Worm (Caenorhabditis elegans) whole organism, young adult: ENCODE data around the gene lpr-5.

ENCODE experiments used
- F10E7.11 ChIP-seq: sonication (generic microtip); optimal IDR thresholded peaks from 2 replicates; lab custom pipeline; 2017; ENCODE audit warnings: mild to moderate bottlenecking, missing genetic modification characterization, moderate library complexity, missing compliant biosample characterization
- F23B12.7 ChIP-seq: sonication (generic microtip); optimal IDR thresholded peaks from 2 replicates; lab custom pipeline; 2017; ENCODE audit warnings: missing genetic modification characterization, mild to moderate bottlenecking, missing compliant biosample characterization, antibody characterized with exemption, moderate library complexity; ENCODE audit not compliant: insufficient read depth
- F57A8.1 ChIP-seq: fragments of 200-800 bp; sonication (Bioruptor generic); optimal IDR thresholded peaks from 2 replicates; lab custom pipeline; 2018; ENCODE audit warnings: mild to moderate bottlenecking, missing genetic modification characterization, moderate library complexity, missing compliant biosample characterization
- F57C9.4 ChIP-seq: sonication (generic microtip); optimal IDR thresholded peaks from 2 replicates; lab custom pipeline; 2017; ENCODE audit warnings: mild to moderate bottlenecking, missing genetic modification characterization, missing compliant biosample characterization
- ZK185.1 ChIP-seq: sonication (generic microtip); optimal IDR thresholded peaks from 2 replicates; lab custom pipeline; 2016; ENCODE audit warnings: mild to moderate bottlenecking, missing genetic modification characterization, missing compliant biosample characterization; ENCODE audit not compliant: poor library complexity, severe bottlenecking
- akir-1 ChIP-seq: fragments of 200-800 bp; sonication (Bioruptor generic); optimal IDR thresholded peaks from 2 replicates; lab custom pipeline; 2018; ENCODE audit warnings: mild to moderate bottlenecking, missing genetic modification characterization, moderate library complexity, missing compliant biosample characterization
- atf-7 ChIP-seq: sonication (generic microtip); optimal IDR thresholded peaks from 2 replicates; lab custom pipeline; 2017; ENCODE audit warnings: mild to moderate bottlenecking, missing genetic modification characterization, missing compliant biosample characterization
- athp-1 ChIP-seq: sonication (generic microtip); optimal IDR thresholded peaks from 2 replicates; lab custom pipeline; 2017; ENCODE audit warnings: mild to moderate bottlenecking, missing genetic modification characterization, missing compliant biosample characterization
- cebp-1 ChIP-seq, 2 experiments: fragments of 200-800 bp in 1 of 2; sonication (Bioruptor generic) in 1 of 2; sonication (generic microtip) in 1 of 2; IDR thresholded peaks in 1 of 2; optimal IDR thresholded peaks in 1 of 2; 2 replicates each; pipeline versions ENCODE4 v1.3.6 to Lab custom; 2017 to 2022; ENCODE audit warnings: missing compliant biosample characterization in 2 of 2, missing genetic modification characterization in 2 of 2, mild to moderate bottlenecking in 1 of 2, missing genetic modification reagents in 1 of 2, moderate library complexity in 1 of 2
- ceh-100 ChIP-seq: fragments of 200-800 bp; sonication (Bioruptor generic); IDR thresholded peaks from 2 replicates; pipeline ENCODE4 v1.3.6; 2022; ENCODE audit warnings: missing genetic modification reagents, missing genetic modification characterization, missing compliant biosample characterization
- ceh-58 ChIP-seq: fragments of 200-800 bp; sonication (Bioruptor generic); IDR thresholded peaks from 2 replicates; pipeline ENCODE4 v1.3.6; 2022; ENCODE audit warnings: missing genetic modification characterization, missing compliant biosample characterization
- egl-18 ChIP-seq: fragments of 200-800 bp; sonication (Bioruptor generic); IDR thresholded peaks from 2 replicates; pipeline ENCODE4 v1.3.6; 2022; ENCODE audit warnings: missing genetic modification reagents, missing genetic modification characterization, missing compliant biosample characterization
- him-1 ChIP-seq: sonication (generic microtip); optimal IDR thresholded peaks from 2 replicates; lab custom pipeline; 2016; ENCODE audit warnings: missing genotype, missing genetic modification reagents, missing genetic modification characterization, missing compliant biosample characterization
- let-526 ChIP-seq: fragments of 200-800 bp; sonication (Bioruptor generic); IDR thresholded peaks from 2 replicates; pipeline ENCODE4 v1.3.6; 2022; ENCODE audit warnings: missing genetic modification reagents, missing genetic modification characterization, missing compliant biosample characterization
- lin-40 ChIP-seq: sonication (generic microtip); optimal IDR thresholded peaks from 2 replicates; lab custom pipeline; 2016; ENCODE audit warnings: missing genetic modification characterization, mild to moderate bottlenecking, missing compliant biosample characterization, missing genotype, missing genetic modification reagents
- mxl-1 ChIP-seq: sonication (generic microtip); optimal IDR thresholded peaks from 2 replicates; lab custom pipeline; 2016; ENCODE audit warnings: missing genetic modification characterization, missing compliant biosample characterization
- nfya-1 ChIP-seq: sonication (generic microtip); optimal IDR thresholded peaks from 2 replicates; lab custom pipeline; 2017; ENCODE audit warnings: antibody characterized with exemption, missing compliant biosample characterization, missing genetic modification characterization, borderline replicate concordance; ENCODE audit not compliant: insufficient read depth
- nfyb-1 ChIP-seq: fragments of 200-800 bp; sonication (Bioruptor generic); IDR thresholded peaks from 2 replicates; pipeline ENCODE4 v1.3.6; 2022; ENCODE audit warnings: missing genetic modification reagents, missing genetic modification characterization, missing compliant biosample characterization
- nhr-120 ChIP-seq: fragments of 200-800 bp; sonication (Bioruptor generic); IDR thresholded peaks from 2 replicates; pipeline ENCODE4 v1.3.6; 2022; ENCODE audit warnings: missing genetic modification characterization, missing compliant biosample characterization
- pbrm-1 ChIP-seq: fragments of 200-800 bp; sonication (Bioruptor generic); IDR thresholded peaks from 2 replicates; pipeline ENCODE4 v1.3.6; 2022; ENCODE audit warnings: missing genetic modification reagents, missing genetic modification characterization, missing compliant biosample characterization
- pha-4 ChIP-seq: fragments of 150-350 bp; sonication (generic microtip); optimal IDR thresholded peaks from 2 replicates; lab custom pipeline; 2014; ENCODE audit warnings: missing biosample characterization, missing genetic modification reagents, missing genetic modification characterization
- rpc-1 ChIP-seq, 2 experiments: fragments of 150-350 bp in 1 of 2; sonication (generic microtip) in 1 of 2; optimal IDR thresholded peaks; 2 replicates each; lab custom pipeline; 2014 to 2018; ENCODE audit warnings: missing biosample characterization in 1 of 2, missing genetic modification characterization in 1 of 2, missing genetic modification reagents in 1 of 2, missing genotype in 1 of 2
- snpc-4 ChIP-seq, 5 experiments: fragments of 150-350 bp in 1 of 5; sonication (generic microtip) in 4 of 5; optimal IDR thresholded peaks; 2 replicates each; lab custom pipeline; 2014 to 2018; ENCODE audit warnings: missing genetic modification characterization in 5 of 5, missing biosample characterization in 3 of 5, antibody characterized with exemption in 2 of 5, mild to moderate bottlenecking in 2 of 5, missing compliant biosample characterization in 2 of 5, missing genotype in 2 of 5, moderate library complexity in 2 of 5, missing genetic modification reagents in 1 of 5
- somi-1 ChIP-seq: fragments of 200-800 bp; sonication (Bioruptor generic); optimal IDR thresholded peaks from 2 replicates; lab custom pipeline; 2018; ENCODE audit warnings: mild to moderate bottlenecking, missing genetic modification characterization, missing compliant biosample characterization
- unc-130 ChIP-seq: sonication (generic microtip); optimal IDR thresholded peaks from 2 replicates; lab custom pipeline; 2016; ENCODE audit warnings: missing genetic modification reagents, missing genetic modification characterization, missing compliant biosample characterization
- xnd-1 ChIP-seq: sonication (generic microtip); optimal IDR thresholded peaks from 2 replicates; lab custom pipeline; 2016; ENCODE audit warnings: missing genotype, missing genetic modification reagents, missing genetic modification characterization, missing compliant biosample characterization
- zfh-2 ChIP-seq: fragments of 200-800 bp; sonication (Bioruptor generic); conservative IDR thresholded peaks from 2 replicates; pipeline ENCODE4 v1.3.6; 2022; ENCODE audit warnings: missing genetic modification reagents, missing genetic modification characterization, missing compliant biosample characterization
- ztf-25 ChIP-seq: fragments of 200-800 bp; sonication (Bioruptor generic); IDR thresholded peaks from 2 replicates; pipeline ENCODE4 v1.3.6; 2022; ENCODE audit warnings: missing genetic modification reagents, missing genetic modification characterization, missing compliant biosample characterization
- ztf-28 ChIP-seq: fragments of 200-800 bp; sonication (Bioruptor generic); IDR thresholded peaks from 2 replicates; pipeline ENCODE4 v1.3.6; 2022; ENCODE audit warnings: missing genetic modification reagents, missing genetic modification characterization, missing compliant biosample characterization
- ztf-3 ChIP-seq: fragments of 200-800 bp; sonication (Bioruptor generic); optimal IDR thresholded peaks from 2 replicates; lab custom pipeline; 2018; ENCODE audit warnings: mild to moderate bottlenecking, missing genetic modification characterization, missing compliant biosample characterization

lpr-5 gene

DNA sequence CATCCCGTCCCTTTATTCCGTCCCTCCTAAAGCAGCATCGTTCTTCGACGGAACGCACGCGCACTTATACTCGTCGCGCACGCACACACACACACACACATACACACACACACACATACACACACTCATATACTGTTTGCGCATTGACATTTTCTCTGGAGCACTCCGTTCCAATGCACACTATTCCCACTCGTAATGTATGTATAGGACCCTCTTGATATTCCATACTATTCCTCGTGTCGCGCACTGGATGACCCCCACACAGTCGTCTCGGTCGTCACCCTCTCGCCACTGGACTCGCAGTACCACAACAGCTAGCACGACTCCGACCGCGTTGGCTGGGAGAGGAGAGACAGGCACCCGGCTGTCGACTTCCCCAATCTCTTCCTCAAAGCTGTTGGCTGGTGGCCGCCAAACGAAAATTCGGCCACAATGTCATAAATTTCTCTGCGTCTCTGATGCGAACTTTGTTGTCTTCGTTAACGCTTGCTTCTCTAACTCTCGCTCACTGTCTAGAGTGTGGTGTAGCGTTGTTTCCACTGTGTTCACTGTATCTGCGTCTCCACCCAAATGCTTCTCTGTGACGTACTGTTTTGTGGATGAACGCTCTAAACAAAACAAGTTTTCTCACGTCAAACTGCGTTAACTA, 30.8 kb upstream of the lpr-5 start (continued):
- TF ChIP-seq F10E7.11 (peak; percentile 37), mxl-1 (peak; percentile 55), somi-1 (peak; percentile 52), cebp-1 (GFP tag; IDR thresholded peaks at IDR 0.05; lab: Robert Waterston, UW) (peak; percentile 48; the same call in 1 of the 2 replicates), cebp-1 (tag; optimal IDR thresholded peaks at IDR 0.05; lab: Kevin White, UChicago) (peak; percentile 81), zfh-2 (GFP tag; lab: Robert Waterston, UW) (peak; percentile 99), rpc-1 (optimal IDR thresholded peaks at IDR 0.05; lab: Kevin White, UChicago) (no peak), rpc-1 (tag; optimal IDR thresholded peaks at IDR 0.05; lab: Kevin White, UChicago) (no peak), unc-130 (GFP tag; lab: Kevin White, UChicago) (no peak), him-1 (tag; lab: Kevin White, UChicago) (no peak), athp-1 (tag; lab: Kevin White, UChicago) (peak; percentile 38), F57C9.4 (no peak), nfya-1 (tag; lab: Kevin White, UChicago) (no peak)
- TF ChIP-seq, all 124 proteins: peak for 52

DNA sequence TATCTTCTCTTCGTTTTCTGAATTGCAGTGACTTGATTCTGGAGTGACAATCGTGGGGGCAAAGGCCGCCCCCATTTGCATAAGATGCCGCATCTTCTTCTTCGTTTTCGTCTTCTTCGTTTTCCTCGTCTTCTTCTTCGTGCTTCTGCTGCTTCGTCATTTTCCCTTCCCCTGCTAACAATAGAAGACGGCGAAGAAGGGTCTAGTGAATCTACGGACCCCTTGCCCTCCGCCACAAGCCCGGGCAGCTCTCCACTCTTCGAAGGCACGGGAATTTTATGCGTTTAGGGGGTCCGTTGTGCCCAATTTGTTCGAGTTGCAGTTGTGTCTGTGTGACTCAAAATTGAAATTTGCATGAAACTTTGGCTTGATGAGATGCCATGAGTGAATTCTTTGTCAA, 30.1 kb upstream of the lpr-5 start:
- TF ChIP-seq ztf-28 (GFP tag; lab: Robert Waterston, UW) (0 out of 2 replicates have a peak, but pooled peaks have one; percentile 18), akir-1 (no peak), zfh-2 (GFP tag; lab: Robert Waterston, UW) (0 out of 2 replicates have a peak, but pooled peaks have one; percentile 9), F57A8.1 (no peak), let-526 (GFP tag; lab: Robert Waterston, UW) (no peak), pbrm-1 (GFP tag; lab: Robert Waterston, UW) (0 out of 2 replicates have a peak, but pooled peaks have one; percentile 11), nfyb-1 (GFP tag; lab: Robert Waterston, UW) (0 out of 2 replicates have a peak, but pooled peaks have one; percentile 38)

DNA sequence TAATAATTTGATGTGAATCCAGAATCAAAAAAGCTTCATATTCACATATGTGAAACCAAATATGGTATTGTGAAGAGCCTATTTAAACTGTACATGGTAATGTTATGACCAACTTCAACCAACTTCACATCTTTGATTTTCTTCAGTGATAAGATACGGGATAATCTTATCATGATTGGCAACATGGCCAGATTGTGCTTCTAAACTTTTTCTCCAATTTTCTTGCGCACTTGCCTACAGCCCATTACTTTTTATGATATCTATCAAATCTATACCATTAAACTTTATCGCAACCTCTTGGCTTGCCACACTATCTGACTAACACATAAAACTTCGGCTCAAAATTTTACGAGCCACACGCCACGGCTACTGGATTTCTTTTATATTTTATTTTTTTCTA, 29.5 kb upstream of the lpr-5 start:
- TF ChIP-seq xnd-1 (tag; lab: Kevin White, UChicago) (no peak), lin-40 (tag; lab: Kevin White, UChicago) (no peak), egl-18 (GFP tag; lab: Robert Waterston, UW) (no peak), atf-7 (tag; lab: Kevin White, UChicago) (no peak), ceh-100 (GFP tag; lab: Robert Waterston, UW) (no peak), nhr-120 (GFP tag; lab: Robert Waterston, UW) (no peak), rpc-1 (optimal IDR thresholded peaks at IDR 0.05; lab: Kevin White, UChicago) (no peak), rpc-1 (tag; optimal IDR thresholded peaks at IDR 0.05; lab: Kevin White, UChicago) (no peak), ztf-3 (GFP tag; lab: Kevin White, UChicago) (no peak), ztf-25 (no peak), F23B12.7 (tag; lab: Kevin White, UChicago) (no peak), snpc-4 (GFP tag; optimal IDR thresholded peaks at IDR 0.05; lab: Kevin White, UChicago) (no peak), snpc-4 (tag; optimal IDR thresholded peaks at IDR 0.05; lab: Kevin White, UChicago) (no peak), pha-4 (tag; lab: Kevin White, UChicago) (no peak), ZK185.1 (tag; lab: Kevin White, UChicago) (no peak), ceh-58 (no peak)
